Fruit fly (Drosophila melanogaster): Measurements from ENCODE around the gene alphaTub84B.

The alphaTub84B gene

dm6 chr3R:7076293-7076981, 10.0 kb upstream of the alphaTub84B start:
- no peak for TF ChIP-seq Mio (GFP tag; optimal IDR thresholded peaks at IDR 0.05)
- peak; percentile 15 for TF ChIP-seq sage (GFP tag; optimal IDR thresholded peaks at IDR 0.05)
- TF ChIP-seq Hnf4 (GFP tag; optimal IDR thresholded peaks at IDR 0.05), result no peak
- TF ChIP-seq Dfd (GFP tag; optimal IDR thresholded peaks at IDR 0.05), result no peak
- TF ChIP-seq Rel (GFP tag; optimal IDR thresholded peaks at IDR 0.05), result no peak
- no peak for TF ChIP-seq Rel (tag; optimal IDR thresholded peaks at IDR 0.05)
- TF ChIP-seq Jra (GFP tag; optimal IDR thresholded peaks at IDR 0.05), result no peak
- no peak for TF ChIP-seq CG9705 (GFP tag; optimal IDR thresholded peaks at IDR 0.05)
- peak; percentile 46 for TF ChIP-seq br (GFP tag; optimal IDR thresholded peaks at IDR 0.05)

- TF ChIP-seq Hnf4 (GFP tag; optimal IDR thresholded peaks at IDR 0.05) (no peak), HLH106 (tag; optimal IDR thresholded peaks at IDR 0.05) (no peak), Dfd (GFP tag; optimal IDR thresholded peaks at IDR 0.05) (no peak), sage (GFP tag; optimal IDR thresholded peaks at IDR 0.05) (no peak), Abd-B (GFP tag; optimal IDR thresholded peaks at IDR 0.05) (no peak), foxo (GFP tag; optimal IDR thresholded peaks at IDR 0.05) (no peak), woc (GFP tag; optimal IDR thresholded peaks at IDR 0.05) (no peak), GATAd (GFP tag; optimal IDR thresholded peaks at IDR 0.05) (no peak), br (GFP tag; optimal IDR thresholded peaks at IDR 0.05) (no peak), Dif (GFP tag; optimal IDR thresholded peaks at IDR 0.05; ENCODE audit: partially characterized antibody) (no peak), rgr (GFP tag; optimal IDR thresholded peaks at IDR 0.05) (no peak), Jra (GFP tag; optimal IDR thresholded peaks at IDR 0.05) (no peak), dl (GFP tag; optimal IDR thresholded peaks at IDR 0.05; ENCODE audit: insufficient read depth in 1 of 2, partially characterized antibody in 2 of 2) (no peak), h (GFP tag; optimal IDR thresholded peaks at IDR 0.05) (no peak)
Observed at dm6 chr3R:7079718-7080117, 6.7 kb upstream of the alphaTub84B start.

- TF ChIP-seq pan (optimal IDR thresholded peaks at IDR 0.05) (no peak), woc (GFP tag; optimal IDR thresholded peaks at IDR 0.05) (peak; percentile 63)
Observed at dm6 chr3R:7080157-7080916, 6.1 kb upstream of the alphaTub84B start, which contains the start of gene Ref1. Ref1 (minus strand) TSS chr3R:7080387.

dm6 chr3R:7081972-7082371, 4.4 kb upstream of the alphaTub84B start, which contains the start of gene Dpck:
Dpck (plus strand) TSS chr3R:7082182.
- TF ChIP-seq h (GFP tag; optimal IDR thresholded peaks at IDR 0.05) (peak; percentile 30), CrebA (GFP tag; optimal IDR thresholded peaks at IDR 0.05; ENCODE audit: borderline replicate concordance) (no peak), HLH106 (tag; optimal IDR thresholded peaks at IDR 0.05) (peak; percentile 30), Mio (GFP tag; optimal IDR thresholded peaks at IDR 0.05) (peak; percentile 19), dmrt93B (GFP tag; optimal IDR thresholded peaks at IDR 0.05) (no peak), CG9705 (GFP tag; optimal IDR thresholded peaks at IDR 0.05) (no peak), Dfd (GFP tag; optimal IDR thresholded peaks at IDR 0.05) (no peak), foxo (GFP tag; optimal IDR thresholded peaks at IDR 0.05) (peak in 1 of 2 experiments; percentile 20), fru (GFP tag; optimal IDR thresholded peaks at IDR 0.05) (peak; percentile 34), woc (GFP tag; optimal IDR thresholded peaks at IDR 0.05) (peak; percentile 60), jim (GFP tag; optimal IDR thresholded peaks at IDR 0.05) (peak; percentile 28), usp (GFP tag; optimal IDR thresholded peaks at IDR 0.05) (no peak), sage (GFP tag; optimal IDR thresholded peaks at IDR 0.05) (peak; percentile 47), Hr83 (GFP tag; optimal IDR thresholded peaks at IDR 0.05; ENCODE audit: poor library complexity, severe bottlenecking) (peak; percentile 23), Sp1 (GFP tag; optimal IDR thresholded peaks at IDR 0.05) (peak; percentile 53), tai (GFP tag; optimal IDR thresholded peaks at IDR 0.05) (no peak), ey (GFP tag; optimal IDR thresholded peaks at IDR 0.05) (peak; percentile 11), rgr (GFP tag; optimal IDR thresholded peaks at IDR 0.05) (peak; percentile 19), Hnf4 (GFP tag; optimal IDR thresholded peaks at IDR 0.05) (peak; percentile 30), sv (GFP tag; optimal IDR thresholded peaks at IDR 0.05) (no peak), Rel (GFP tag; optimal IDR thresholded peaks at IDR 0.05) (no peak), Rel (tag; optimal IDR thresholded peaks at IDR 0.05) (peak; percentile 47), lola (GFP tag; optimal IDR thresholded peaks at IDR 0.05) (no peak)
